Worm (Caenorhabditis elegans) whole organism, late embryonic: ENCODE results near the gene tomm-20.

Source experiments
- C08G9.2 ChIP-seq: sonication (generic microtip); optimal IDR thresholded peaks from 2 replicates; lab custom pipeline; 2016; ENCODE audit warnings: mild to moderate bottlenecking, missing genetic modification characterization, moderate library complexity, missing compliant biosample characterization
- C38D4.7 ChIP-seq: fragments of 200-800 bp; sonication (Bioruptor generic); optimal IDR thresholded peaks from 2 replicates; lab custom pipeline; 2018; ENCODE audit warnings: mild to moderate bottlenecking, missing genetic modification characterization, moderate library complexity, missing compliant biosample characterization
- F13H6.1 ChIP-seq: sonication (generic microtip); optimal IDR thresholded peaks from 2 replicates; lab custom pipeline; 2016; ENCODE audit warnings: missing genetic modification characterization, missing compliant biosample characterization
- K02D7.2 ChIP-seq: sonication (generic microtip); optimal IDR thresholded peaks from 2 replicates; lab custom pipeline; 2017; ENCODE audit warnings: mild to moderate bottlenecking, missing genetic modification characterization, missing compliant biosample characterization
- T23F11.4 ChIP-seq: fragments of 200-800 bp; sonication (Bioruptor generic); optimal IDR thresholded peaks from 2 replicates; lab custom pipeline; 2018; ENCODE audit warnings: mild to moderate bottlenecking, missing genetic modification characterization, missing compliant biosample characterization
- Y22D7AL.16 ChIP-seq: sonication (generic microtip); optimal IDR thresholded peaks from 2 replicates; lab custom pipeline; 2016; ENCODE audit warnings: missing genetic modification characterization, missing compliant biosample characterization
- ceh-14 ChIP-seq: sonication (generic microtip); optimal IDR thresholded peaks from 2 replicates; lab custom pipeline; 2016; ENCODE audit warnings: missing genotype, missing genetic modification characterization, missing compliant biosample characterization
- ceh-18 ChIP-seq: sonication (generic microtip); optimal IDR thresholded peaks from 2 replicates; lab custom pipeline; 2016; ENCODE audit warnings: missing genetic modification characterization, missing compliant biosample characterization
- ceh-19 ChIP-seq: fragments of 200-800 bp; sonication (Bioruptor generic); optimal IDR thresholded peaks from 2 replicates; lab custom pipeline; 2018; ENCODE audit warnings: mild to moderate bottlenecking, missing genetic modification characterization, missing compliant biosample characterization
- ceh-2 ChIP-seq: sonication (generic microtip); optimal IDR thresholded peaks from 2 replicates; lab custom pipeline; 2016; ENCODE audit warnings: missing genotype, missing genetic modification characterization, missing compliant biosample characterization
- ceh-24 ChIP-seq: sonication (generic microtip); optimal IDR thresholded peaks from 2 replicates; lab custom pipeline; 2016; ENCODE audit warnings: mild to moderate bottlenecking, missing genetic modification characterization, missing compliant biosample characterization
- ceh-30 ChIP-seq: fragments of 150-350 bp; optimal IDR thresholded peaks from 2 replicates; lab custom pipeline; 2014; ENCODE audit warnings: missing biosample characterization, missing genetic modification characterization
- ceh-34 ChIP-seq: sonication (generic microtip); optimal IDR thresholded peaks from 2 replicates; lab custom pipeline; 2016; ENCODE audit warnings: mild to moderate bottlenecking, missing genetic modification characterization, missing compliant biosample characterization
- ceh-45 ChIP-seq: fragments of 200-800 bp; sonication (Bioruptor generic); IDR thresholded peaks from 2 replicates; pipeline ENCODE4 v1.3.6; 2022; ENCODE audit warnings: missing genetic modification reagents, missing genetic modification characterization, missing compliant biosample characterization
- ceh-48 ChIP-seq: sonication (generic microtip); optimal IDR thresholded peaks from 2 replicates; lab custom pipeline; 2016; ENCODE audit warnings: missing genetic modification characterization, inconsistent platforms, missing compliant biosample characterization
- ceh-6 ChIP-seq: fragments of 200-800 bp; sonication (Bioruptor generic); optimal IDR thresholded peaks from 2 replicates; lab custom pipeline; 2018; ENCODE audit warnings: mild to moderate bottlenecking, missing genetic modification characterization, missing compliant biosample characterization
- che-1 ChIP-seq: sonication (generic microtip); optimal IDR thresholded peaks from 2 replicates; lab custom pipeline; 2016; ENCODE audit warnings: mild to moderate bottlenecking, missing genetic modification characterization, missing compliant biosample characterization
- dmd-4 ChIP-seq: sonication (generic microtip); optimal IDR thresholded peaks from 2 replicates; lab custom pipeline; 2016; ENCODE audit warnings: borderline replicate concordance, missing genetic modification characterization, missing compliant biosample characterization
- dve-1 ChIP-seq: sonication (generic microtip); optimal IDR thresholded peaks from 2 replicates; lab custom pipeline; 2017; ENCODE audit warnings: antibody characterized with exemption, mild to moderate bottlenecking, missing genetic modification characterization, missing compliant biosample characterization
- elt-2 ChIP-seq: sonication (generic microtip); optimal IDR thresholded peaks from 2 replicates; lab custom pipeline; 2016; ENCODE audit warnings: missing genetic modification reagents, missing genetic modification characterization, missing compliant biosample characterization
- elt-4 ChIP-seq: sonication (generic microtip); optimal IDR thresholded peaks from 2 replicates; lab custom pipeline; 2016; ENCODE audit warnings: missing genetic modification characterization, missing compliant biosample characterization
- ets-4 ChIP-seq: sonication (generic microtip); optimal IDR thresholded peaks from 2 replicates; lab custom pipeline; 2016; ENCODE audit warnings: missing genetic modification characterization, missing compliant biosample characterization
- eyg-1 ChIP-seq: sonication (generic microtip); optimal IDR thresholded peaks from 2 replicates; lab custom pipeline; 2016; ENCODE audit warnings: missing genotype, missing genetic modification characterization, missing compliant biosample characterization
- fax-1 ChIP-seq: sonication (generic microtip); optimal IDR thresholded peaks from 2 replicates; lab custom pipeline; 2016; ENCODE audit warnings: missing genotype, missing genetic modification characterization, missing compliant biosample characterization
- fkh-10 ChIP-seq: fragments of 150-350 bp; optimal IDR thresholded peaks from 2 replicates; lab custom pipeline; 2014; ENCODE audit warnings: missing biosample characterization, missing genetic modification reagents, missing genetic modification characterization
- fkh-6 ChIP-seq: sonication (generic microtip); optimal IDR thresholded peaks from 2 replicates; lab custom pipeline; 2016; ENCODE audit warnings: missing genetic modification characterization, missing compliant biosample characterization
- gmeb-2 ChIP-seq: sonication (generic microtip); optimal IDR thresholded peaks from 2 replicates; lab custom pipeline; 2016; ENCODE audit warnings: missing genetic modification characterization, inconsistent platforms, missing compliant biosample characterization
- hlh-13 ChIP-seq: fragments of 200-800 bp; sonication (Bioruptor generic); optimal IDR thresholded peaks from 2 replicates; lab custom pipeline; 2018; ENCODE audit warnings: mild to moderate bottlenecking, missing genetic modification characterization, missing compliant biosample characterization
- hlh-15 ChIP-seq: sonication (generic microtip); optimal IDR thresholded peaks from 2 replicates; lab custom pipeline; 2016; ENCODE audit warnings: missing genetic modification characterization, missing compliant biosample characterization
- hlh-8 ChIP-seq: sonication (generic microtip); optimal IDR thresholded peaks from 2 replicates; lab custom pipeline; 2016; ENCODE audit warnings: missing genotype, missing genetic modification characterization, missing compliant biosample characterization
- lim-6 ChIP-seq: sonication (generic microtip); optimal IDR thresholded peaks from 2 replicates; lab custom pipeline; 2016; ENCODE audit warnings: missing genetic modification characterization, missing compliant biosample characterization
- lin-11 ChIP-seq: fragments of 200-800 bp; sonication (Bioruptor generic); optimal IDR thresholded peaks from 2 replicates; lab custom pipeline; 2018; ENCODE audit warnings: mild to moderate bottlenecking, missing genetic modification characterization, missing compliant biosample characterization
- mec-3 ChIP-seq: sonication (generic microtip); optimal IDR thresholded peaks from 2 replicates; lab custom pipeline; 2016; ENCODE audit warnings: borderline replicate concordance, missing genetic modification characterization, missing compliant biosample characterization
- nfya-1 ChIP-seq: sonication (generic microtip); optimal IDR thresholded peaks from 2 replicates; lab custom pipeline; 2017; ENCODE audit warnings: missing genetic modification characterization, mild to moderate bottlenecking, missing compliant biosample characterization, antibody characterized with exemption, moderate library complexity
- nhr-11 ChIP-seq: fragments of 150-350 bp; optimal IDR thresholded peaks from 2 replicates; lab custom pipeline; 2014; ENCODE audit warnings: missing biosample characterization, missing genetic modification characterization
- npax-4 ChIP-seq: sonication (generic microtip); optimal IDR thresholded peaks from 2 replicates; lab custom pipeline; 2016; ENCODE audit warnings: missing genetic modification characterization, missing compliant biosample characterization
- odd-2 ChIP-seq: sonication (generic microtip); optimal IDR thresholded peaks from 2 replicates; lab custom pipeline; 2017; ENCODE audit warnings: antibody characterized with exemption, mild to moderate bottlenecking, missing genetic modification characterization, missing compliant biosample characterization
- pag-3 ChIP-seq: sonication (generic microtip); optimal IDR thresholded peaks from 2 replicates; lab custom pipeline; 2016; ENCODE audit warnings: missing compliant biosample characterization, missing genetic modification characterization, borderline replicate concordance
- pha-2 ChIP-seq: sonication (generic microtip); optimal IDR thresholded peaks from 2 replicates; lab custom pipeline; 2017; ENCODE audit warnings: mild to moderate bottlenecking, missing genetic modification characterization, missing compliant biosample characterization
- pha-4 ChIP-seq: fragments of 150-350 bp; optimal IDR thresholded peaks from 2 replicates; lab custom pipeline; 2018; ENCODE audit warnings: missing biosample characterization, missing genetic modification reagents, missing genetic modification characterization
- pros-1 ChIP-seq: fragments of 150-350 bp; optimal IDR thresholded peaks from 2 replicates; lab custom pipeline; 2014; ENCODE audit warnings: missing biosample characterization, missing genetic modification reagents, missing genetic modification characterization
- ref-2 ChIP-seq: sonication (generic microtip); optimal IDR thresholded peaks from 2 replicates; lab custom pipeline; 2016; ENCODE audit warnings: missing genetic modification characterization, missing compliant biosample characterization
- rnt-1 ChIP-seq: sonication (generic microtip); optimal IDR thresholded peaks from 2 replicates; lab custom pipeline; 2016; ENCODE audit warnings: missing genetic modification characterization, missing compliant biosample characterization
- sox-2 ChIP-seq: fragments of 200-800 bp; sonication (Bioruptor generic); IDR thresholded peaks from 2 replicates; pipeline ENCODE4 v1.3.6; 2022; ENCODE audit warnings: missing genetic modification reagents, missing genetic modification characterization, missing compliant biosample characterization
- sox-4 ChIP-seq: sonication (generic microtip); optimal IDR thresholded peaks from 2 replicates; lab custom pipeline; 2017; ENCODE audit warnings: mild to moderate bottlenecking, missing genetic modification characterization, inconsistent platforms, missing compliant biosample characterization
- ttx-3 ChIP-seq: sonication (generic microtip); optimal IDR thresholded peaks from 2 replicates; lab custom pipeline; 2016; ENCODE audit warnings: missing genetic modification reagents, missing genetic modification characterization, missing compliant biosample characterization
- unc-3 ChIP-seq, 2 experiments: fragments of 200-800 bp in 1 of 2; sonication (Bioruptor generic) in 1 of 2; sonication (generic microtip) in 1 of 2; conservative IDR thresholded peaks in 1 of 2; optimal IDR thresholded peaks in 1 of 2; 2 replicates each; pipeline versions ENCODE4 v1.3.6 to Lab custom; 2016 to 2022; ENCODE audit warnings: missing compliant biosample characterization in 2 of 2, missing genetic modification characterization in 2 of 2, missing genetic modification reagents in 1 of 2
- unc-42 ChIP-seq: sonication (generic microtip); optimal IDR thresholded peaks from 2 replicates; lab custom pipeline; 2016; ENCODE audit warnings: missing genotype, missing genetic modification characterization, missing compliant biosample characterization
- unc-55 ChIP-seq: sonication (generic microtip); optimal IDR thresholded peaks from 2 replicates; lab custom pipeline; 2017; ENCODE audit warnings: missing biosample characterization, missing genetic modification reagents, missing genetic modification characterization
- unc-86 ChIP-seq: sonication (generic microtip); optimal IDR thresholded peaks from 2 replicates; lab custom pipeline; 2016; ENCODE audit warnings: missing genetic modification characterization, missing compliant biosample characterization
- zip-5 ChIP-seq: sonication (generic microtip); optimal IDR thresholded peaks from 2 replicates; lab custom pipeline; 2016; ENCODE audit warnings: missing genetic modification characterization, missing compliant biosample characterization
- ztf-16 ChIP-seq: sonication (generic microtip); optimal IDR thresholded peaks from 2 replicates; lab custom pipeline; 2017; ENCODE audit warnings: missing genetic modification characterization, missing compliant biosample characterization

Gene tomm-20

ce11 chrV:12343419-12343969, at the start of gene tomm-20:
Gene tomm-20 (minus strand): TSS chrV:12343469.
- TF ChIP-seq zip-5 (tag; lab: Kevin White, UChicago), result peak; percentile 16
- TF ChIP-seq fkh-6 (tag; lab: Kevin White, UChicago), result peak; percentile 32
- peak; percentile 18 for TF ChIP-seq sox-4 (tag; lab: Kevin White, UChicago)
- TF ChIP-seq eyg-1 (tag; lab: Kevin White, UChicago), result no peak
- TF ChIP-seq ceh-19, result peak; percentile 58
- no peak for TF ChIP-seq fkh-10 (GFP tag; lab: Kevin White, UChicago)
- TF ChIP-seq unc-55 (GFP tag; lab: Kevin White, UChicago), result peak; percentile 3
- no peak for TF ChIP-seq elt-4 (tag; lab: Kevin White, UChicago)
- no peak for TF ChIP-seq hlh-15 (tag; lab: Kevin White, UChicago)
- TF ChIP-seq sox-2, result no peak
- TF ChIP-seq K02D7.2 (tag; lab: Kevin White, UChicago), result no peak
- TF ChIP-seq odd-2 (tag; lab: Kevin White, UChicago), result no peak
- TF ChIP-seq Y22D7AL.16 (tag; lab: Kevin White, UChicago), result peak; percentile 22
- TF ChIP-seq rnt-1, result peak; percentile 48
- no peak for TF ChIP-seq mec-3 (tag; lab: Kevin White, UChicago)
- no peak for TF ChIP-seq pag-3 (tag; lab: Kevin White, UChicago)
- no peak for TF ChIP-seq ttx-3 (tag; lab: Kevin White, UChicago)
- peak; percentile 17 for TF ChIP-seq T23F11.4 (GFP tag; lab: Kevin White, UChicago)
- TF ChIP-seq ets-4 (tag; lab: Kevin White, UChicago), result no peak
- no peak for TF ChIP-seq pros-1
- TF ChIP-seq unc-86, result peak; percentile 71
- peak; percentile 58 for TF ChIP-seq ztf-16 (tag; lab: Kevin White, UChicago)
- peak; percentile 40 for TF ChIP-seq lin-11
- TF ChIP-seq gmeb-2, result peak; percentile 31
- TF ChIP-seq ceh-14 (tag; lab: Kevin White, UChicago), result peak; percentile 83
- TF ChIP-seq ceh-30 (tag; lab: Kevin White, UChicago), result no peak
- peak; percentile 80 for TF ChIP-seq nfya-1 (tag; lab: Kevin White, UChicago)
- peak; percentile 38 for TF ChIP-seq C08G9.2 (tag; lab: Kevin White, UChicago)
- TF ChIP-seq C38D4.7 (GFP tag; lab: Kevin White, UChicago), result peak; percentile 43
- TF ChIP-seq ceh-48, result peak; percentile 42
- no peak for TF ChIP-seq npax-4 (tag; lab: Kevin White, UChicago)
- no peak for TF ChIP-seq ref-2 (tag; lab: Kevin White, UChicago)
- TF ChIP-seq pha-4 (tag; lab: Kevin White, UChicago), result no peak
- peak; percentile 77 for TF ChIP-seq ceh-34 (tag; lab: Kevin White, UChicago)
- TF ChIP-seq ceh-24 (tag; lab: Kevin White, UChicago), result no peak
- peak; percentile 27 for TF ChIP-seq F13H6.1 (tag; lab: Kevin White, UChicago)
- no peak for TF ChIP-seq lim-6 (tag; lab: Kevin White, UChicago)
- TF ChIP-seq nhr-11 (tag; lab: Kevin White, UChicago), result no peak
- TF ChIP-seq ceh-18, result peak; percentile 41
- peak; percentile 28 for TF ChIP-seq ceh-6
- peak; percentile 40 for TF ChIP-seq hlh-8 (tag; lab: Kevin White, UChicago)
- no peak for TF ChIP-seq ceh-45 (GFP tag; lab: Robert Waterston, UW)
- no peak for TF ChIP-seq unc-3 (GFP tag; conservative IDR thresholded peaks at IDR 0.05; lab: Robert Waterston, UW)
- no peak for TF ChIP-seq unc-3 (tag; optimal IDR thresholded peaks at IDR 0.05; lab: Kevin White, UChicago)
- TF ChIP-seq pha-2 (tag; lab: Kevin White, UChicago), result peak; percentile 33
- peak; percentile 69 for TF ChIP-seq dve-1 (tag; lab: Kevin White, UChicago)
- peak; percentile 29 for TF ChIP-seq hlh-13 (GFP tag; lab: Kevin White, UChicago)
- TF ChIP-seq dmd-4 (tag; lab: Kevin White, UChicago), result no peak
- peak; percentile 57 for TF ChIP-seq fax-1 (tag; lab: Kevin White, UChicago)
- no peak for TF ChIP-seq che-1
- TF ChIP-seq ceh-2 (tag; lab: Kevin White, UChicago), result peak; percentile 25
- peak; percentile 63 for TF ChIP-seq unc-42
- peak; percentile 84 for TF ChIP-seq elt-2 (tag; lab: Kevin White, UChicago)
